Worm (Caenorhabditis elegans) whole organism, L4 larva: Measurements from ENCODE around the gene ceh-62.

Source experiments
- F10B5.3 ChIP-seq: sonication (generic microtip); optimal IDR thresholded peaks from 2 replicates; lab custom pipeline; 2016; ENCODE audit warnings: mild to moderate bottlenecking, missing genetic modification characterization, missing compliant biosample characterization
- F49E8.2 ChIP-seq: sonication (generic microtip); optimal IDR thresholded peaks from 2 replicates; lab custom pipeline; 2016; ENCODE audit warnings: missing compliant biosample characterization, mild to moderate bottlenecking, missing genetic modification characterization, borderline replicate concordance
- aly-2 ChIP-seq: sonication (generic microtip); optimal IDR thresholded peaks from 2 replicates; lab custom pipeline; 2018; ENCODE audit warnings: missing biosample characterization, missing genetic modification characterization
- lin-13 ChIP-seq: fragments of 150-350 bp; optimal IDR thresholded peaks from 2 replicates; lab custom pipeline; 2014; ENCODE audit warnings: missing biosample characterization, missing genetic modification reagents, missing genetic modification characterization
- nhr-11 ChIP-seq: fragments of 150-350 bp; optimal IDR thresholded peaks from 2 replicates; lab custom pipeline; 2014; ENCODE audit warnings: missing biosample characterization, missing genetic modification characterization

DNA sequence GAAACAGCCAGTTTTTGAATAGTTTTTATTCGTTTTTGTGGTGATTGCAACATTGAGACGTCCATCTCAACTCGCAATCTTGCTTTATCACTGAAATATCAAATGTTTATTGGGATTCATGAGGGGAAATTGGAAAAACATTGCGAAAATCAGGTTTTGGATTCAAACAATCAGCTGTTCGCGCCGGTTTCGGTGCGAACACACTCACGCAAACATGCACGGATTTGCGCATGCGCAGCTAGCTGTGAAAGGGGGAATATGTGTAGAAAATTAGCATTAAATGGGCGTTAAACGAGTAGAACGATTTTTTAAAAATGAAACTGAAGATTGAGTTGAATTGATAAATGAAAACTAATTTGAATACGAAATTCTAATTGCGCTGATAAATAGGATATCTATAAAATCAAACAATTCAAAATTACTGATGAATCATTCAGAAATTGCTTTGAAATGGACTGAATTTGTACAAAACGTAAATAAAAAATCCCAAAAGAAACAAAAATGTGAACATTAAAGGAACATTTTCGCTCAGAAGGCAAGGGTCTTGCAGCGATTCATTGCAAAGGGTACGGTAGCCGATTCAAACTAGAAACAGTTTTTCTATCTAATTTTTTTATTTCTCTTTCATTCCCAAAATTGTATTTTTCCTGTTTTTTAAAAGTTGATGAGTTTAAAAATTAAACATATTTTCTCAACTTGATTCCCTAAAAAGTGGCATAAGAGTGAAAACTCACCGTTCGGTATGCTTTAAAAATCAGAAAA is 22.2 kb upstream of the ceh-62 start, which contains the start of gene ect-2:
- TF ChIP-seq aly-2 (tag; lab: Kevin White, UChicago) (no peak), lin-13 (no peak), nhr-11 (tag; lab: Kevin White, UChicago) (no peak), F10B5.3 (tag; lab: Kevin White, UChicago) (no peak), F49E8.2 (peak; percentile 21)
